Worm (Caenorhabditis elegans): ENCODE data around the gene srg-39.

srg-39 gene

DNA sequence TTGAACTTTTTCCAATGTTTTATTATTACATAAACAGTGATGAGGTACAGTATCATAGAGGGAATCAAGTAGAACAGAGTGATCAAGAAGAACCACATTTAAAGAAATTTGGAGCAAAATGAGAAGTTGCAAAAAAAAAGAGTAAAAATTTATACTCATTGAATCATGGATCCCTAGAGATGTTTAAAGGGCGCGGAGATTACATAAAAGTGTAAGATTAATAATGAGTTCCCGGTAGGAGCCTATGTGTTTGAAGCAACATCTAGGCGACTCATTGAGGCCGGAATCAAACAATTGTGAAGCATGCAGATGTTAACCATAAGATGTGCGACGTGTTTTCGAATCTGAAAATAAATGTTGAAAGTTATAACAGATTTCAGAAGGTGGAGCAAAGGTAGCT is at the start of gene srg-39:
TSS of gene srg-39 (minus strand) at position 101 of the 400 bp plus-strand sequence.
- TF ChIP-seq pha-4 (tag; optimal IDR thresholded peaks at IDR 0.05) (no peak), unc-39 (tag; optimal IDR thresholded peaks at IDR 0.05) (no peak), fkh-2 (tag; optimal IDR thresholded peaks at IDR 0.05) (no peak), sea-2 (GFP tag; optimal IDR thresholded peaks at IDR 0.05) (no peak), ztf-11 (tag; optimal IDR thresholded peaks at IDR 0.05) (no peak), nhr-43 (tag; optimal IDR thresholded peaks at IDR 0.05; ENCODE audit: poor library complexity, severe bottlenecking) (no peak), eor-1 (tag; optimal IDR thresholded peaks at IDR 0.05) (no peak), elt-3 (tag; optimal IDR thresholded peaks at IDR 0.05) (no peak), aly-2 (tag; optimal IDR thresholded peaks at IDR 0.05) (no peak), R02D3.7 (tag; optimal IDR thresholded peaks at IDR 0.05) (no peak), nhr-11 (tag; optimal IDR thresholded peaks at IDR 0.05) (no peak), elt-1 (tag; optimal IDR thresholded peaks at IDR 0.05) (no peak), snpc-4 (tag; optimal IDR thresholded peaks at IDR 0.05) (no peak), nhr-12 (tag; optimal IDR thresholded peaks at IDR 0.05) (no peak), nhr-77 (tag; optimal IDR thresholded peaks at IDR 0.05) (no peak), ztf-4 (tag; optimal IDR thresholded peaks at IDR 0.05) (no peak)

DNA sequence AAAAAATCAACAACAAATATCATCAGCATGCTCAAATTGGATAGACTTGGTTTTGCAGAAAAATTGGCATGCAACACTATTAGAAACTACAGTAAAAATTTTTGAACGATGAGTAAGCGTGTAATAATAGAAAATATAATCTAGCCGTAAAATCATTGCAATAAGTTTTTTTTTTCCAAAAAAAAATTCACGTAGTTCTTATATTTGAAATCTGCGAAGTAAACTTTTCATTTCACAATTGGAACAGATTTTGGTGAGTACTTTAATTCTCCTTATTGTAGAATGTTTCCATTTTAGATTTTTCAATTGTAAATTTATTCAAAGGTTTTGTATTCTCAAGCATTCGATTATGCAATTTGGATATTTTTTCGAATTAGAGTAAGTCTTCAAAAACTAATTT is 48.1 kb upstream of the srg-39 start, which contains the start of gene K10D6.3:
TSS of gene K10D6.3 (plus strand) at position 301 of the 400 bp plus-strand sequence.
- no peak for TF ChIP-seq jun-1 (tag; optimal IDR thresholded peaks at IDR 0.05)
- no peak for TF ChIP-seq unc-39 (tag; optimal IDR thresholded peaks at IDR 0.05)
- no peak for TF ChIP-seq nhr-67 (tag; optimal IDR thresholded peaks at IDR 0.05)
- no peak for TF ChIP-seq daf-12 (tag; optimal IDR thresholded peaks at IDR 0.05)
- TF ChIP-seq nhr-237 (tag; optimal IDR thresholded peaks at IDR 0.05), result no peak
- TF ChIP-seq ceh-82 (tag; optimal IDR thresholded peaks at IDR 0.05), result no peak
- TF ChIP-seq ceh-16 (tag; optimal IDR thresholded peaks at IDR 0.05), result no peak
- no peak for TF ChIP-seq lsy-12 (tag; optimal IDR thresholded peaks at IDR 0.05)
- TF ChIP-seq lin-39 (tag; optimal IDR thresholded peaks at IDR 0.05), result no peak
- TF ChIP-seq pqm-1 (tag; optimal IDR thresholded peaks at IDR 0.05), result no peak
- TF ChIP-seq nhr-11 (tag; optimal IDR thresholded peaks at IDR 0.05), result no peak
- TF ChIP-seq fos-1 (tag; optimal IDR thresholded peaks at IDR 0.05), result no peak
- no peak for TF ChIP-seq nhr-23 (tag; optimal IDR thresholded peaks at IDR 0.05)
- no peak for TF ChIP-seq fkh-2 (tag; optimal IDR thresholded peaks at IDR 0.05)
- no peak for TF ChIP-seq skn-1 (tag; optimal IDR thresholded peaks at IDR 0.05)
- TF ChIP-seq egl-5 (tag; optimal IDR thresholded peaks at IDR 0.05), result no peak

DNA sequence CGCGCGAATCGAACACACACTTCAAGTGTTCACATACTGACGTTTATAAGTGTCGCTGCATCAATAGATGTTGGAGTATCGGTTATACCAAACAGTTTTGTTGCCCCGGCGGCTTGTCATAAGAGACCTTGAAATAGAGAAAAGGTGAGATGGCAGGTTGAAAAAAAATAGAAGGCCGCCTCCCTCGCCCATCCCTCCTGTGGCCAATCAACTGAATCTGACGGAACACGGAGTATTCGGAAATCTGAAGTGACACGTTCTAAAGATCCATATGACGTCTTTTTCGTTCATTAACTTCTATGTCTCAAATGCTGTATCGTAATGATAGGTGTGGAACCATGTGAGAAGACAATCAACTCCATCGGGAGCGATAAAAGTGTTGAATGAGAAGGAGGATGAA is 47.3 kb upstream of the srg-39 start:
- TF ChIP-seq mml-1 (tag; optimal IDR thresholded peaks at IDR 0.05), result no peak
- no peak for TF ChIP-seq ceh-28 (tag; optimal IDR thresholded peaks at IDR 0.05)
- TF ChIP-seq nhr-25 (tag; optimal IDR thresholded peaks at IDR 0.05), result peak; percentile 36
- no peak for TF ChIP-seq ceh-82 (tag; optimal IDR thresholded peaks at IDR 0.05)
- TF ChIP-seq nhr-43 (tag; optimal IDR thresholded peaks at IDR 0.05; ENCODE audit: poor library complexity, severe bottlenecking), result peak; percentile 14
- no peak for TF ChIP-seq egl-5 (tag; optimal IDR thresholded peaks at IDR 0.05)
- no peak for TF ChIP-seq fkh-10 (GFP tag; optimal IDR thresholded peaks at IDR 0.05)
- TF ChIP-seq snpc-4 (tag; optimal IDR thresholded peaks at IDR 0.05), result no peak
- TF ChIP-seq nhr-12 (tag; optimal IDR thresholded peaks at IDR 0.05), result no peak
- no peak for TF ChIP-seq nhr-67 (tag; optimal IDR thresholded peaks at IDR 0.05)

DNA sequence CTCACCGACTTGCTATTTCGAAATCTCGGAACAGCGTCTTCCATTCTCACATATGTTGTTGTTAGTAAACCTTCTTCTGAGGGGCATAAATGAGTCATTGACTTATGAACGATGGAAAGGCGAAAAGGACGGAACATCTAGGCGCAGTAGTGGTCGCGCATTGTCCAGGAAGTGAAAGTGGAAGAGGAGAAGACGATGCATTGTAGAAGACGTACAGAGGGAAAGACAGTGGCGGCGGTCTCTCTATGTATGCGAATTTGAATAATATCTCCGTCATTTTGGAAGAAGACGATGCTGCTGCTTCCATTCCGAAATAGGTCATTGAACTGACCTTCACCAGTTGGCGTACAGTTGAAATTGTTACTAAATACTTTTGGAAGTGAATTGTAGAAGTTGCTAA is 45.9 kb upstream of the srg-39 start:
- TF ChIP-seq nhr-23 (tag; optimal IDR thresholded peaks at IDR 0.05), result peak; percentile 23
- no peak for TF ChIP-seq lin-15B (tag; optimal IDR thresholded peaks at IDR 0.05)
- no peak for TF ChIP-seq ama-1 (optimal IDR thresholded peaks at IDR 0.05)
- peak; percentile 50 for TF ChIP-seq nhr-25 (tag; optimal IDR thresholded peaks at IDR 0.05)
- no peak for TF ChIP-seq nhr-28 (tag; optimal IDR thresholded peaks at IDR 0.05)
- no peak for TF ChIP-seq lin-39 (tag; optimal IDR thresholded peaks at IDR 0.05)

DNA sequence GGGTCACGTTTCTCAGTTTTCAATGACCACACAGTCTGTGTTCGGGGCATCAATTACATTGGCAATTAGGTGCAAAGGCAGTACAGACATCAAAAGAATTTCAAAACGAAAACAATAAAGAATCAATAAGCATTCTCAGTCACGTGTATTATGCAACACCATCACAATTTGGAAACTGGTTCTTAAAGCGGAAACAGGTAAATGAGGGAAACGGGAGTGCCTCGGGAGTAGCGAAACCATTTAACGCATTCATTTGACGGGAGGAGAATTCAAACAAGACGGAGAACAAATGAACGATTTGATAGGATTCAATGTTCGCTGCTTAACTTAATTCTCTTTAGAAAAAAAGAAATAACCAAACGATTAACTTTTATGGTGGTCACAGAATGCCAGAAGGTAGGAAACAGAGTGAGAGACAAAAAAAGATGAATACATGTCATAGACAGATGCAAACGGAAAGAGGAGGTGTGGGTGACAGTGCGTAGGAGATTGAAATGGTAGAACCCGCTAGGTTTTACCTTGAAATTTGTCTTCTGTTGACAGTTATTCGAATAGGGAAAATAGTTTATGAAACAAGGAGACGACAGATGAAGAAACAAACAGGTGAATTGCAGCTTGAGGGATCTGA is 44.5 kb upstream of the srg-39 start:
- TF ChIP-seq skn-1 (tag; optimal IDR thresholded peaks at IDR 0.05), result no peak
- no peak for TF ChIP-seq nhr-67 (tag; optimal IDR thresholded peaks at IDR 0.05)
- no peak for TF ChIP-seq nhr-28 (tag; optimal IDR thresholded peaks at IDR 0.05)
- TF ChIP-seq egl-5 (tag; optimal IDR thresholded peaks at IDR 0.05), result no peak
- TF ChIP-seq lsy-12 (tag; optimal IDR thresholded peaks at IDR 0.05), result no peak
- TF ChIP-seq ama-1 (optimal IDR thresholded peaks at IDR 0.05), result no peak
- TF ChIP-seq nhr-25 (tag; optimal IDR thresholded peaks at IDR 0.05), result peak; percentile 56
- TF ChIP-seq nhr-43 (tag; optimal IDR thresholded peaks at IDR 0.05; ENCODE audit: poor library complexity, severe bottlenecking), result peak; percentile 12
- peak; percentile 22 for TF ChIP-seq nhr-23 (tag; optimal IDR thresholded peaks at IDR 0.05)
- TF ChIP-seq pqm-1 (tag; optimal IDR thresholded peaks at IDR 0.05), result no peak
- no peak for TF ChIP-seq hmg-11 (tag; optimal IDR thresholded peaks at IDR 0.05)
- no peak for TF ChIP-seq ceh-82 (tag; optimal IDR thresholded peaks at IDR 0.05)
- no peak for TF ChIP-seq nfya-1 (tag; optimal IDR thresholded peaks at IDR 0.05; ENCODE audit: insufficient read depth)
- TF ChIP-seq egl-27 (tag; optimal IDR thresholded peaks at IDR 0.05), result no peak
- TF ChIP-seq ztf-4 (tag; optimal IDR thresholded peaks at IDR 0.05), result no peak

All from whole organism, L3 larva.